Worm (Caenorhabditis elegans) whole organism, mixed stage, embryonic: Measurements from ENCODE around the gene gta-1.

Source experiments
- nhr-237 ChIP-seq: fragments of 150-350 bp; optimal IDR thresholded peaks from 2 replicates; lab custom pipeline; 2014; ENCODE audit warnings: missing biosample characterization, missing genetic modification characterization
- snpc-4 ChIP-seq: fragments of 150-350 bp; optimal IDR thresholded peaks from 2 replicates; lab custom pipeline; 2014; ENCODE audit warnings: missing biosample characterization, missing genetic modification characterization

DNA sequence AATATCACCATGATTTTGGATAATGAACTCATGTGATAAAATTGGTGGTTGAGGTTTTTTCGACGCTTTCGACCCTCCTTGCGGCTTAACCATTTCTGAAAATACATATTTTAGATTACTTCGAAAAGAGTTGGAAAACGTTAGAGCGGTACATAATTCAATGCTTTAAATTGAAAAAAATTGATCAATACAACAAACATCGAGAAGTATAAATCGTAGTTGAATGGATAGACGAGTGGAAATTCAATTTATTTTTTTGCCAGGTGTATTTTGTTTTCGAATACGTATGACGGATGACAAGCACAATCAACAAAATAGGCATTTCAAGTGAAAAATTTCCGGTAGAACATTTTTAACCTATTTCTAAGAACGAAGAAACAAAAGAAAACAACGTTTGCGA, 40.7 kb downstream of the gta-1 start, which contains the start of gene tram-1:
- TF ChIP-seq nhr-237 (tag; lab: Kevin White, UChicago) (no peak), snpc-4 (no peak)
